Fruit fly (Drosophila melanogaster) whole organism, embryonic: ENCODE results near the gene CG31157.

ENCODE experiments used
- Asciz ChIP-seq: fragments of 200-800 bp; sonication (Bioruptor generic); optimal IDR thresholded peaks from 2 replicates; lab custom pipeline; 2017; ENCODE audit warnings: missing biosample characterization, mild to moderate bottlenecking, missing genetic modification characterization, missing genetic modification reagents
- CG10366 ChIP-seq: fragments of 200-800 bp; sonication (Bioruptor generic); IDR thresholded peaks from 2 replicates; pipeline ENCODE4 v1.3.6; 2022; ENCODE audit warnings: missing biosample characterization, missing genetic modification characterization
- CG10431 ChIP-seq: fragments of 200-800 bp; sonication (Bioruptor generic); optimal IDR thresholded peaks from 3 replicates; lab custom pipeline; 2018; ENCODE audit warnings: missing biosample characterization, mild to moderate bottlenecking, missing genetic modification characterization
- CG10654 ChIP-seq: fragments of 200-800 bp; sonication (Bioruptor generic); optimal IDR thresholded peaks from 2 replicates; lab custom pipeline; 2016; ENCODE audit warnings: missing biosample characterization, missing genetic modification characterization
- CG11398 ChIP-seq: fragments of 200-800 bp; sonication (Bioruptor generic); optimal IDR thresholded peaks from 2 replicates; lab custom pipeline; 2016; ENCODE audit warnings: missing biosample characterization, missing genetic modification characterization
- CG12659 ChIP-seq: fragments of 200-800 bp; sonication (Bioruptor generic); optimal IDR thresholded peaks from 3 replicates; lab custom pipeline; 2017; ENCODE audit warnings: mild to moderate bottlenecking, missing biosample characterization, missing genetic modification reagents, missing genetic modification characterization
- CG14441 ChIP-seq: fragments of 200-800 bp; sonication (Bioruptor generic); IDR thresholded peaks from 2 replicates; pipeline ENCODE4 v1.3.6; 2022; ENCODE audit warnings: missing biosample characterization, missing genetic modification characterization
- CG15073 ChIP-seq: fragments of 200-800 bp; sonication (Bioruptor generic); optimal IDR thresholded peaks from 2 replicates; lab custom pipeline; 2016; ENCODE audit warnings: missing biosample characterization, missing genetic modification characterization
- CG18011 ChIP-seq: fragments of 200-800 bp; sonication (Bioruptor generic); optimal IDR thresholded peaks from 2 replicates; lab custom pipeline; 2017; ENCODE audit warnings: missing biosample characterization, missing genetic modification characterization, mild to moderate bottlenecking, moderate library complexity, missing genotype
- CG2678 ChIP-seq: fragments of 200-800 bp; sonication (Bioruptor generic); optimal IDR thresholded peaks from 3 replicates; lab custom pipeline; 2019; ENCODE audit warnings: missing biosample characterization, mild to moderate bottlenecking, missing genetic modification characterization, moderate library complexity
- CG5953 ChIP-seq: fragments of 200-800 bp; sonication (Bioruptor generic); IDR thresholded peaks from 2 replicates; pipeline ENCODE4 v1.3.6; 2022; ENCODE audit warnings: missing biosample characterization, missing genetic modification characterization
- CG6689 ChIP-seq: fragments of 200-800 bp; sonication (Bioruptor generic); IDR thresholded peaks from 2 replicates; pipeline ENCODE4 v1.3.6; 2022; ENCODE audit warnings: missing biosample characterization, missing genetic modification characterization
- CG9932 ChIP-seq: fragments of 200-800 bp; sonication (Bioruptor generic); IDR thresholded peaks from 2 replicates; pipeline ENCODE4 v1.3.6; 2022; ENCODE audit warnings: missing biosample characterization, missing genetic modification characterization
- Ets65A ChIP-seq: fragments of 200-800 bp; sonication (Bioruptor generic); peaks from one replicate; lab custom pipeline; 2016; ENCODE audit warnings: missing biosample characterization, missing genetic modification characterization
- Gug ChIP-seq: fragments of 200-800 bp; sonication (Bioruptor generic); IDR thresholded peaks from 4 replicates; pipeline ENCODE4 v1.3.6; 2022; ENCODE audit warnings: missing biosample characterization, missing genetic modification characterization
- HHEX ChIP-seq: fragments of 200-800 bp; sonication (Bioruptor generic); optimal IDR thresholded peaks from 3 replicates; lab custom pipeline; 2017; ENCODE audit warnings: missing biosample characterization, mild to moderate bottlenecking, missing genetic modification characterization, missing genetic modification reagents
- HLH4C ChIP-seq: fragments of 200-800 bp; sonication (Bioruptor generic); IDR thresholded peaks from 3 replicates; pipeline ENCODE4 v1.3.6; 2022; ENCODE audit warnings: missing biosample characterization, missing genetic modification characterization; ENCODE audit not compliant: partially characterized antibody
- Hr39 ChIP-seq: fragments of >200 bp; optimal IDR thresholded peaks from 2 replicates; lab custom pipeline; 2017
- Lpt ChIP-seq: fragments of >200 bp; optimal IDR thresholded peaks from 2 replicates; lab custom pipeline; 2018; ENCODE audit warnings: missing biosample characterization, missing genetic modification characterization
- Med ChIP-seq: fragments of 200-800 bp; sonication (Bioruptor generic); peaks from one replicate; lab custom pipeline; 2016; ENCODE audit warnings: missing biosample characterization, missing genetic modification characterization, mild to moderate bottlenecking, inconsistent platforms, moderate library complexity
- Optix ChIP-seq: fragments of 200-800 bp; sonication (Bioruptor generic); IDR thresholded peaks from 3 replicates; pipeline ENCODE4 v1.3.6; 2022; ENCODE audit warnings: missing biosample characterization, missing genetic modification characterization
- Ptx1 ChIP-seq: fragments of 200-800 bp; sonication (Bioruptor generic); IDR thresholded peaks from 2 replicates; pipeline ENCODE4 v1.3.6; 2022; ENCODE audit warnings: missing biosample characterization, missing genetic modification characterization
- Rfx ChIP-seq: fragments of 200-800 bp; sonication (Bioruptor generic); IDR thresholded peaks from 2 replicates; pipeline ENCODE4 v1.3.6; 2022; ENCODE audit warnings: missing biosample characterization, missing genetic modification characterization
- Sin3A ChIP-seq: fragments of >200 bp; optimal IDR thresholded peaks from 2 replicates; lab custom pipeline; 2018
- Sox102F ChIP-seq: fragments of 200-800 bp; sonication (Bioruptor generic); optimal IDR thresholded peaks from 2 replicates; lab custom pipeline; 2018; ENCODE audit warnings: missing biosample characterization, mild to moderate bottlenecking, missing genetic modification characterization, moderate library complexity
- Trl ChIP-seq, 3 experiments: fragments of >200 bp in 2 of 3; fragments of 200-800 bp in 1 of 3; sonication (Bioruptor generic) in 1 of 3; optimal IDR thresholded peaks; 2 replicates in 1 of 3; 3 replicates in 2 of 3; lab custom pipeline; 2016 to 2017; ENCODE audit warnings: missing biosample characterization in 1 of 3, missing genetic modification characterization in 1 of 3
- Xbp1 ChIP-seq: fragments of 200-800 bp; sonication (Bioruptor generic); optimal IDR thresholded peaks from 3 replicates; lab custom pipeline; 2016; ENCODE audit warnings: missing biosample characterization, mild to moderate bottlenecking, missing genetic modification characterization
- al ChIP-seq: fragments of 200-800 bp; sonication (Bioruptor generic); IDR thresholded peaks from 2 replicates; pipeline ENCODE4 v1.3.6; 2022; ENCODE audit warnings: missing biosample characterization, missing genetic modification characterization
- chinmo ChIP-seq: fragments of 200-800 bp; sonication (Bioruptor generic); IDR thresholded peaks from 4 replicates; pipeline ENCODE4 v1.3.6; 2022; ENCODE audit warnings: missing biosample characterization, missing genetic modification characterization; ENCODE audit not compliant: partially characterized antibody
- en ChIP-seq: fragments of 200-800 bp; sonication (Bioruptor generic); optimal IDR thresholded peaks from 2 replicates; lab custom pipeline; 2016; ENCODE audit warnings: missing biosample characterization, missing genetic modification characterization
- esg ChIP-seq: fragments of 200-800 bp; sonication (Bioruptor generic); conservative IDR thresholded peaks from 2 replicates; pipeline ENCODE4 v1.3.6; 2022; ENCODE audit warnings: missing biosample characterization, missing genetic modification characterization
- exex ChIP-seq: fragments of 200-800 bp; sonication (Bioruptor generic); optimal IDR thresholded peaks from 4 replicates; lab custom pipeline; 2018; ENCODE audit warnings: missing biosample characterization, mild to moderate bottlenecking, missing genetic modification characterization, moderate library complexity
- fru ChIP-seq: fragments of >200 bp; optimal IDR thresholded peaks from 2 replicates; lab custom pipeline; 2017
- gem ChIP-seq: fragments of 200-800 bp; sonication (Bioruptor generic); optimal IDR thresholded peaks from 2 replicates; lab custom pipeline; 2019; ENCODE audit warnings: missing biosample characterization, mild to moderate bottlenecking, missing genetic modification characterization, moderate library complexity
- gsb ChIP-seq: fragments of 200-800 bp; sonication (Bioruptor generic); IDR thresholded peaks from 2 replicates; pipeline ENCODE4 v1.3.6; 2022; ENCODE audit warnings: missing biosample characterization, missing genetic modification characterization
- hb ChIP-seq: fragments of 200-800 bp; sonication (Bioruptor generic); IDR thresholded peaks from 3 replicates; pipeline ENCODE4 v1.3.6; 2022; ENCODE audit warnings: missing biosample characterization, missing genetic modification characterization; ENCODE audit not compliant: partially characterized antibody
- her ChIP-seq: fragments of 200-800 bp; sonication (Bioruptor generic); optimal IDR thresholded peaks from 2 replicates; lab custom pipeline; 2016; ENCODE audit warnings: missing biosample characterization, missing genetic modification characterization
- kah ChIP-seq: fragments of 200-800 bp; sonication (Bioruptor generic); optimal IDR thresholded peaks from 2 replicates; lab custom pipeline; 2018; ENCODE audit warnings: missing biosample characterization, mild to moderate bottlenecking, missing genetic modification characterization
- knrl ChIP-seq: fragments of 200-800 bp; sonication (Bioruptor generic); IDR thresholded peaks from 3 replicates; pipeline ENCODE4 v1.3.6; 2022; ENCODE audit warnings: missing biosample characterization, missing genetic modification characterization; ENCODE audit not compliant: partially characterized antibody
- lmd ChIP-seq: fragments of 200-800 bp; sonication (Bioruptor generic); IDR thresholded peaks from 2 replicates; pipeline ENCODE4 v1.3.6; 2022; ENCODE audit warnings: missing biosample characterization, missing genetic modification characterization
- sens ChIP-seq: fragments of 200-800 bp; sonication (Bioruptor generic); peaks from one replicate; lab custom pipeline; 2016; ENCODE audit warnings: missing biosample characterization, missing genetic modification characterization
- sr ChIP-seq: fragments of 200-800 bp; sonication (Bioruptor generic); IDR thresholded peaks from 3 replicates; pipeline ENCODE4 v1.3.6; 2022; ENCODE audit warnings: missing biosample characterization, missing genetic modification characterization
- usp ChIP-seq: fragments of >200 bp; optimal IDR thresholded peaks from 2 replicates; lab custom pipeline; 2017; ENCODE audit warnings: missing biosample characterization, missing genetic modification characterization
- vnd ChIP-seq: fragments of 200-800 bp; sonication (Bioruptor generic); IDR thresholded peaks from 3 replicates; pipeline ENCODE4 v1.3.6; 2022; ENCODE audit warnings: missing biosample characterization, missing genetic modification characterization; ENCODE audit not compliant: partially characterized antibody
- vvl ChIP-seq: fragments of 200-800 bp; sonication (Bioruptor generic); IDR thresholded peaks from 2 replicates; pipeline ENCODE4 v1.3.6; 2022; ENCODE audit warnings: missing biosample characterization, missing genetic modification characterization
- wek ChIP-seq: fragments of 200-800 bp; sonication (Bioruptor generic); optimal IDR thresholded peaks from 3 replicates; lab custom pipeline; 2018; ENCODE audit warnings: missing biosample characterization, mild to moderate bottlenecking, missing genetic modification characterization, moderate library complexity
- wor ChIP-seq: fragments of 200-800 bp; sonication (Bioruptor generic); IDR thresholded peaks from 2 replicates; pipeline ENCODE4 v1.3.6; 2022; ENCODE audit warnings: missing biosample characterization, missing genetic modification characterization
- zfh2 ChIP-seq: fragments of 200-800 bp; sonication (Bioruptor generic); optimal IDR thresholded peaks from 2 replicates; lab custom pipeline; 2016; ENCODE audit warnings: missing biosample characterization, missing genetic modification characterization

CG31157 gene

DNA sequence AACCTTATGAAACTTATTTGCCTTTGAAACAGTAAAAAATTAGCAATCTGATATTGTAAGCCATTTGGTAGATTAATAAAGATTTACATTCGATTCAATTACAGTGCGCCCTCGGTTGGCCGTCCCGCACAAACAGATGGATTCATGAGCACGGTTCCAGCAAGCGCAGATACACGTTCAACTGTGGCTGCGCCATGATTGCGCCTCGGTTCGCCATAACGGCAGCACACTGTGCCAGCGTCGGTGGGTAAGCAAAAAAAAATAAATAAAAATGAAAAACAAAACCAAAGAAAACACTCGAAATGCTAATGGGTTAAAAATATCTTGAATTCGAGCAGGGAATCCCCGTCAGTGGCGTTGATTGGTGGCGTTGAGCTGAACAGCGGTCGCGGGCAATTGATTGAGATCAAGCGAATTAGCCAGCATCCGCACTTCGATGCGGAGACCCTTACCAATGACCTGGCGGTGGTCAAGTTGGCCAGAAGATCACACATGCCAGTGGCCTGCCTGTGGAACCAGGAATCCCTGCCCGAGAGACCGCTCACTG, 8.4 kb upstream of the CG31157 start (continued):
- TF ChIP-seq Xbp1 (GFP tag; lab: Kevin White, UChicago): no peak
- no peak for TF ChIP-seq gem (tag; lab: Kevin White, UChicago)
- peak; percentile 61 for TF ChIP-seq sens (GFP tag; lab: Kevin White, UChicago)
- peak; percentile 47 for TF ChIP-seq CG9932 (GFP tag; lab: Robert Waterston, UW)
- TF ChIP-seq CG10366: 0 out of 2 replicates have a peak, but pooled peaks have one; percentile 11
- 0 out of 2 replicates have a peak, but pooled peaks have one; percentile 12 for TF ChIP-seq al (GFP tag; lab: Robert Waterston, UW)
- no peak for TF ChIP-seq wek (GFP tag; lab: Kevin White, UChicago)
- TF ChIP-seq Optix (GFP tag; lab: Robert Waterston, UW): 0 out of 3 replicates have a peak, but pooled peaks have one; percentile 10
- peak; percentile 53; the same call in 3 of the 4 replicates for TF ChIP-seq Gug
- no peak for TF ChIP-seq Asciz (GFP tag; lab: Kevin White, UChicago)
- TF ChIP-seq kah: no peak
- no peak for TF ChIP-seq CG12659
- no peak for TF ChIP-seq gsb
- peak; percentile 37; the same call in 1 of the 2 replicates for TF ChIP-seq Ptx1 (GFP tag; lab: Robert Waterston, UW)
- TF ChIP-seq CG10431 (GFP tag; lab: Kevin White, UChicago): no peak
- no peak for TF ChIP-seq HHEX
- TF ChIP-seq en (GFP tag; lab: Kevin White, UChicago): no peak
- no peak for TF ChIP-seq CG18011 (GFP tag; lab: Kevin White, UChicago)
- TF ChIP-seq sr (GFP tag; lab: Robert Waterston, UW): no peak
- no peak for TF ChIP-seq CG11398 (GFP tag; lab: Kevin White, UChicago)
- no peak for TF ChIP-seq Sox102F (GFP tag; lab: Kevin White, UChicago)
- TF ChIP-seq HLH4C (GFP tag; lab: Robert Waterston, UW): no peak
- TF ChIP-seq CG5953 (GFP tag; lab: Robert Waterston, UW): 0 out of 2 replicates have a peak, but pooled peaks have one; percentile 5
- 0 out of 2 replicates have a peak, but pooled peaks have one; percentile 14 for TF ChIP-seq CG6689 (GFP tag; lab: Robert Waterston, UW)
- TF ChIP-seq usp: no peak
- TF ChIP-seq Sin3A (lab: Kevin White, UChicago): no peak
- TF ChIP-seq zfh2 (GFP tag; lab: Kevin White, UChicago): peak; percentile 10
- peak; percentile 57; the same call in 1 of the 2 replicates for TF ChIP-seq vvl (GFP tag; lab: Robert Waterston, UW)
- TF ChIP-seq Med (GFP tag; lab: Kevin White, UChicago): peak; percentile 65
- no peak for TF ChIP-seq vnd (GFP tag; lab: Robert Waterston, UW)
- peak; percentile 36; the same call in 1 of the 2 replicates for TF ChIP-seq lmd (GFP tag; lab: Robert Waterston, UW)
- TF ChIP-seq Rfx (GFP tag; lab: Robert Waterston, UW): peak; percentile 54; the same call in 1 of the 2 replicates
- no peak for TF ChIP-seq her (GFP tag; lab: Kevin White, UChicago)
- TF ChIP-seq CG14441 (GFP tag; lab: Robert Waterston, UW): 0 out of 2 replicates have a peak, but pooled peaks have one; percentile 22

dm6 chr3R:13041750-13042149, 5.8 kb upstream of the CG31157 start, which contains the start of gene CG11670:
TSS of gene CG11670 (plus strand) at chr3R:13042050.
- no peak for TF ChIP-seq knrl (GFP tag; lab: Robert Waterston, UW)
- peak; percentile 14 for TF ChIP-seq CG15073 (GFP tag; lab: Kevin White, UChicago)

DNA sequence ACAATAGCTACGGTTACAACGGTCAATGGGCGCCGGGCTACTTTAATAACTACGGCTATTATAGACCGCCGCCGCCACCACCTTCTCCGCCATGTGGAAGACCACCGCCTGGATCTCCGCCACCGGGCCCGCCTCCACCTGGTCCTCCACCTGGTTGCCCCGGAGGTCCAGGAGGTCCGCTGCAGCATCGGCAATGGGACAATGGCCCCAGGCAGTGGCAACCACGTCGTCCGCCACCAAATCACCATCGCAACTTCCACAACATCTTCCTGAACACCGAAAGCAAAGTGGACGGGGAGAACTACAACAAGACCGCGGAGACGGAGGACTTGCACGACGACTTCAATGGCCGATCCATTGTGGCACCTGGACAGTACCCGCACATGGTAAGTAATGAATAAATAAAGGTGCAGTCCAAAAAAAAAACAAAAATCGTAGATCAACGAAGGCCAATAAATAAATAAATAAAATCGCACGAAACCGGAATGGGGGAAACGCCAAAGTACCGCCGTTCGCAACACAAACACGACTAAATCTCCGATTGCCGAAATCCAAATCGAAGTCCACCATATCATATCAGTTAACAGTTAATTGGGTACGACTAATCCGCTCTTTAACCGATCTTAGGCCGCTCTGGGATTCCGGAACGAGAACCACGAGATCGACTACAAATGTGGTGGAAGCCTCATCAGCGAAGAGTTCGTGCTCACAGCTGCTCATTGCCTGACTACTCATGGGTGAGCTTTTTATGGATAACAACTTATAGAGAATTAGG, 5.1 kb upstream of the CG31157 start, which contains the start of gene snk:
TSS of gene snk (minus strand) at position 513 of the 775 bp plus-strand sequence.
- TF ChIP-seq wor (GFP tag; lab: Robert Waterston, UW): no peak
- no peak for TF ChIP-seq esg (GFP tag; lab: Robert Waterston, UW)
- TF ChIP-seq exex (tag; lab: Kevin White, UChicago): peak; percentile 34
- no peak for TF ChIP-seq CG2678
- 0 out of 3 replicates have a peak, but pooled peaks have one; percentile 8 for TF ChIP-seq hb (GFP tag; lab: Robert Waterston, UW)
- no peak for TF ChIP-seq CG10654
- peak in 1 of 2 experiments; percentile 38 for TF ChIP-seq Trl (optimal IDR thresholded peaks at IDR 0.05; lab: Kevin White, UChicago)
- no peak for TF ChIP-seq Trl (GFP tag; optimal IDR thresholded peaks at IDR 0.05; lab: Kevin White, UChicago)
- TF ChIP-seq Hr39 (lab: Kevin White, UChicago): peak; percentile 36
- TF ChIP-seq Ets65A (GFP tag; lab: Kevin White, UChicago): peak; percentile 54
- no peak for TF ChIP-seq Lpt (GFP tag; lab: Kevin White, UChicago)
- 0 out of 4 replicates have a peak, but pooled peaks have one; percentile 61 for TF ChIP-seq chinmo (GFP tag; lab: Robert Waterston, UW)
- TF ChIP-seq fru (lab: Kevin White, UChicago): no peak
